Worm (Caenorhabditis elegans): ENCODE data around the gene efl-3.
A peak's percentile ranks its signal among the peaks of the same experiment; 100 is the strongest.

efl-3 gene

DNA sequence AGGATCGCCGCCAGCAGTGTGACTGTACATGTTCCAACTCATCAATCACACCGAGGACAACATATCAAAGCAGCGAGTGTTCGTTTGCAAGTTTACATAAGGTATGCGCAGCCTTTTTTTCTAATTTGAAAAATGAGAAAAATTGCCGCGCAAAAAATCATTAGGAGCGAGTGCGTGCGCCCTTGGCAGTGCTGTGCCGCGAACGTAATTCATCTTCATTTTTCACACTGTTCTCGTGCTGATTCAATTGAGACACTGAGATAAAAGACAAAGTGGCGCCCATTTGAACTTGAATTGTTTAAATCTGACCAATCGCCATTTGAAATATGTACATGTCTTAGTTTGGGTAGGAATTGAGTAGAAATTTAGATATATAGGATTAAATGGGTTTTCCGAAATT, 2.9 kb upstream of the efl-3 start:
- TF ChIP-seq atf-7 (tag; optimal IDR thresholded peaks at IDR 0.05) (no peak), bed-2 (GFP tag; IDR thresholded peaks at IDR 0.05) (no peak), dpl-1 (GFP tag; optimal IDR thresholded peaks at IDR 0.05) (no peak), lin-40 (tag; optimal IDR thresholded peaks at IDR 0.05) (no peak), mxl-1 (tag; optimal IDR thresholded peaks at IDR 0.05) (no peak), attf-5 (GFP tag; optimal IDR thresholded peaks at IDR 0.05) (no peak), repo-1 (tag; optimal IDR thresholded peaks at IDR 0.05) (no peak), pha-4 (tag; optimal IDR thresholded peaks at IDR 0.05) (no peak)

- TF ChIP-seq F55B11.4 (tag; optimal IDR thresholded peaks at IDR 0.05; ENCODE audit: borderline replicate concordance, insufficient read depth): no peak
- TF ChIP-seq C06A6.2 (GFP tag; conservative IDR thresholded peaks at IDR 0.05): no peak
- TF ChIP-seq T26A5.8 (tag; optimal IDR thresholded peaks at IDR 0.05): no peak
- no peak for TF ChIP-seq nhr-80 (tag; optimal IDR thresholded peaks at IDR 0.05)
- TF ChIP-seq ZK185.1 (tag; optimal IDR thresholded peaks at IDR 0.05; ENCODE audit: poor library complexity, severe bottlenecking): no peak
- no peak for TF ChIP-seq pha-4 (tag; optimal IDR thresholded peaks at IDR 0.05)
- TF ChIP-seq bed-1 (GFP tag; IDR thresholded peaks at IDR 0.05): no peak
- TF ChIP-seq lin-54 (GFP tag; optimal IDR thresholded peaks at IDR 0.05): no peak
- no peak for TF ChIP-seq ama-1 (optimal IDR thresholded peaks at IDR 0.05)
- no peak for TF ChIP-seq ama-1 (GFP tag; optimal IDR thresholded peaks at IDR 0.05)
Measured at ce11 chrII:8411002-8411401, 1.5 kb upstream of the efl-3 start.

DNA sequence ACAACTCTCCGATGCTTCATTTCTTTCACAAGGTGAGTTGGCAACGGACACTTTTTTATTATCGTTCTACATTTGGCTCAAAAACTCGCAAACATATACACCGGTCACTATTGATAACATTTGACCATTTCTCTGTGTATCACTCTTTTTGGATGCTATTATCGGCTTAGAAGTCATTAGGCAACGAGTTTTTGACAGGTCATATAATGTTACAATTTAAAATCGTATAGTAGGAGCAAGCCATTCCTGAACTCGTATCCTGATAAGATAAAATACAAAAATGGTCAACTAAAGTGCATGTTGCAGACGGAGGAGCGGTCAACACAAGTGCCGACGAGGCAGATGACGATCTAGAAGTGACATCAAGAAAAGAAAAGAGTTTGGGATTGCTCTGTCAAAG, 464 bp downstream of the efl-3 start:
- TF ChIP-seq ZK185.1 (tag; optimal IDR thresholded peaks at IDR 0.05; ENCODE audit: poor library complexity, severe bottlenecking): no peak
- no peak for TF ChIP-seq snpc-3.4 (tag; optimal IDR thresholded peaks at IDR 0.05)
- TF ChIP-seq B0019.2 (GFP tag; conservative IDR thresholded peaks at IDR 0.05): no peak
- TF ChIP-seq let-526 (GFP tag; IDR thresholded peaks at IDR 0.05): no peak
- peak; percentile 0 for TF ChIP-seq nhr-80 (tag; optimal IDR thresholded peaks at IDR 0.05)

ce11 chrII:8415035-8415434, 2.6 kb downstream of the efl-3 start:
- TF ChIP-seq Y67H2A.10 (GFP tag; conservative IDR thresholded peaks at IDR 0.05) (no peak), ztf-3 (GFP tag; optimal IDR thresholded peaks at IDR 0.05) (no peak), Y56A3A.18 (GFP tag; IDR thresholded peaks at IDR 0.05) (no peak), him-1 (tag; optimal IDR thresholded peaks at IDR 0.05) (no peak), mcd-1 (GFP tag; IDR thresholded peaks at IDR 0.05) (no peak), F57A8.1 (GFP tag; optimal IDR thresholded peaks at IDR 0.05) (no peak), hlh-26 (GFP tag; conservative IDR thresholded peaks at IDR 0.05) (no peak), die-1 (tag; optimal IDR thresholded peaks at IDR 0.05) (no peak), nhr-90 (tag; optimal IDR thresholded peaks at IDR 0.05) (no peak), hsf-1 (GFP tag; IDR thresholded peaks at IDR 0.05) (no peak), sptf-2 (GFP tag; optimal IDR thresholded peaks at IDR 0.05) (no peak), bed-2 (GFP tag; IDR thresholded peaks at IDR 0.05) (no peak), efl-1 (GFP tag; optimal IDR thresholded peaks at IDR 0.05) (no peak), tlf-1 (GFP tag; optimal IDR thresholded peaks at IDR 0.05) (no peak)

- TF ChIP-seq let-526 (GFP tag; IDR thresholded peaks at IDR 0.05) (no peak), ets-4 (GFP tag; optimal IDR thresholded peaks at IDR 0.05) (no peak), rec-8 (tag; optimal IDR thresholded peaks at IDR 0.05) (no peak), F33H1.4 (GFP tag; IDR thresholded peaks at IDR 0.05) (no peak), tbp1 (GFP tag; optimal IDR thresholded peaks at IDR 0.05) (no peak), egrh-3 (GFP tag; IDR thresholded peaks at IDR 0.05) (no peak), atf-7 (tag; optimal IDR thresholded peaks at IDR 0.05) (no peak), ceh-91 (GFP tag; IDR thresholded peaks at IDR 0.05) (no peak), B0336.3 (GFP tag; IDR thresholded peaks at IDR 0.05) (no peak), ztf-6 (GFP tag; IDR thresholded peaks at IDR 0.05) (no peak), lin-35 (GFP tag; optimal IDR thresholded peaks at IDR 0.05) (no peak), aptf-2 (GFP tag; conservative IDR thresholded peaks at IDR 0.05) (no peak), pha-4 (tag; optimal IDR thresholded peaks at IDR 0.05) (no peak), T07F8.4 (tag; optimal IDR thresholded peaks at IDR 0.05) (no peak)
Measured at ce11 chrII:8415462-8416037, 3.1 kb downstream of the efl-3 start.
